Fruit fly (Drosophila melanogaster): Measurements from ENCODE around the gene Hsp67Bc.
A peak's percentile ranks its signal among the peaks of the same experiment; 100 is the strongest.

DNA sequence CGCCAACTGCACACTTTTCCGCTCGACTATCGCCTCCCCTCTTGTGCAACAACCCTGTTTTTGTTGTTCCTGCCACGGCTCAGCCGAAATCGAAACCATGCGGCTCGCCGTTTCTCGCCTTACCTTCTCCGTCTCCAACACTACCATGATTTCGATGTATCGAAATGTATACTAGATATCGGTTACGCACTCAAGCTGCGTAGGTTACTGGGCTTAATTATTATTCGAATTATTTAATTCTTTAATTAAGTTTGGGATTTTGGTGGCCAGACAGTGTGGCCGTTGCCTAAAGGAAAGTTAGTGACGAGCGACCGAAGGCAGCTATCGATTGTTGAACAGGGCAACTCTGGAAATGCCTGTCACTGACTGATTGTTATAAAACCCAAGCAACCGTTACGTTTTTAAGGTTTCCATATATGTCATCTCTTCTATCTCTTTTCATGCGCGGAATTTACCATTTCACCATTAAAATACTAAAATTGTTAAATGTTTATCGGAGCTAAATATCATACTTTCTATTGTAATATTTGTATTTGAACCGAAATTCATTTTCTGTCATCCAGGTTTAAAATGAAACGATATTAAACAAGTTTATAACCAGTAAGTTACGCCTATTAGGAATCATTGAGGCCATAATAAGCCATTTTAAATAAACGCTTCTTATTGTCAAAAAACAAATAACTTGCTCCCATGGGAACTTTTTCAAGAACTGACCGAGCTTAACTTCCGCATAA, 30.0 kb upstream of the Hsp67Bc start, which contains the start of gene eIF4E1:
- TF ChIP-seq CG12391 (tag; optimal IDR thresholded peaks at IDR 0.05): peak; percentile 38
- TF ChIP-seq CG13894 (tag; optimal IDR thresholded peaks at IDR 0.05): peak; percentile 31
- no peak for TF ChIP-seq CG1602 (GFP tag; optimal IDR thresholded peaks at IDR 0.05)
- peak; percentile 90 for TF ChIP-seq BEAF-32 (GFP tag; optimal IDR thresholded peaks at IDR 0.05)
- no peak for TF ChIP-seq Kr (GFP tag; optimal IDR thresholded peaks at IDR 0.05)
- TF ChIP-seq psq (GFP tag; optimal IDR thresholded peaks at IDR 0.05): no peak
- no peak for TF ChIP-seq pho (GFP tag; optimal IDR thresholded peaks at IDR 0.05)
- peak in 1 of 3 experiments; percentile 58 for TF ChIP-seq Stat92E (GFP tag; optimal IDR thresholded peaks at IDR 0.05)
- no peak for TF ChIP-seq Abd-B (GFP tag; optimal IDR thresholded peaks at IDR 0.05)
- peak; percentile 89 for TF ChIP-seq Sin3A (optimal IDR thresholded peaks at IDR 0.05)
- TF ChIP-seq jing (GFP tag; optimal IDR thresholded peaks at IDR 0.05): no peak
- TF ChIP-seq jumu (GFP tag; optimal IDR thresholded peaks at IDR 0.05): peak; percentile 3

Measured in whole organism, embryonic.